Fruit fly (Drosophila melanogaster) whole organism, embryonic: ENCODE results near the gene CG31675.
A peak's percentile ranks its signal among the peaks of the same experiment; 100 is the strongest.

Experiments used
- BtbVII ChIP-seq: fragments of 200-800 bp; sonication (Bioruptor generic); optimal IDR thresholded peaks from 3 replicates; lab custom pipeline; 2017; ENCODE audit warnings: missing biosample characterization, mild to moderate bottlenecking, missing genetic modification characterization
- Bteb2 ChIP-seq: fragments of 200-800 bp; sonication (Bioruptor generic); optimal IDR thresholded peaks from 2 replicates; lab custom pipeline; 2016; ENCODE audit warnings: missing biosample characterization, missing genetic modification characterization
- C15 ChIP-seq: fragments of 200-800 bp; sonication (Bioruptor generic); IDR thresholded peaks from 3 replicates; pipeline ENCODE4 v1.3.6; 2022; ENCODE audit warnings: missing biosample characterization, missing genetic modification characterization
- CG1024 ChIP-seq: fragments of 200-800 bp; sonication (Bioruptor generic); IDR thresholded peaks from 2 replicates; pipeline ENCODE4 v1.3.6; 2022; ENCODE audit warnings: missing biosample characterization, missing genetic modification characterization
- CG10543 ChIP-seq: fragments of 200-800 bp; sonication (Bioruptor generic); optimal IDR thresholded peaks from 3 replicates; lab custom pipeline; 2017; ENCODE audit warnings: missing biosample characterization, mild to moderate bottlenecking, missing genetic modification characterization, moderate library complexity
- CG11093 ChIP-seq: fragments of 200-800 bp; sonication (Bioruptor generic); IDR thresholded peaks from 3 replicates; pipeline ENCODE4 v1.3.6; 2022; ENCODE audit warnings: missing biosample characterization, missing genetic modification characterization
- CG12219 ChIP-seq: fragments of 200-800 bp; sonication (Bioruptor generic); optimal IDR thresholded peaks from 3 replicates; lab custom pipeline; 2018; ENCODE audit warnings: missing biosample characterization, mild to moderate bottlenecking, missing genetic modification characterization
- CG14050 ChIP-seq: fragments of 200-800 bp; sonication (Bioruptor generic); IDR thresholded peaks from 3 replicates; pipeline ENCODE4 v1.3.6; 2022; ENCODE audit warnings: missing biosample characterization, missing genetic modification characterization
- CG2712 ChIP-seq: fragments of 200-800 bp; optimal IDR thresholded peaks from 3 replicates; lab custom pipeline; 2019; ENCODE audit warnings: missing biosample characterization, mild to moderate bottlenecking, missing genetic modification characterization, moderate library complexity
- CG3281 ChIP-seq: fragments of 200-800 bp; sonication (Bioruptor generic); optimal IDR thresholded peaks from 3 replicates; lab custom pipeline; 2017; ENCODE audit warnings: missing biosample characterization, mild to moderate bottlenecking, missing genetic modification characterization
- CG34422 ChIP-seq: fragments of 200-800 bp; sonication (Bioruptor generic); IDR thresholded peaks from 3 replicates; pipeline ENCODE4 v1.3.6; 2022; ENCODE audit warnings: missing biosample characterization, missing genetic modification characterization
- CG3847 ChIP-seq: fragments of 200-800 bp; sonication (Bioruptor generic); IDR thresholded peaks from 2 replicates; pipeline ENCODE4 v1.3.6; 2022; ENCODE audit warnings: missing biosample characterization, missing genetic modification characterization
- CG42726 ChIP-seq: fragments of 200-800 bp; sonication (Bioruptor generic); IDR thresholded peaks from 2 replicates; pipeline ENCODE4 v1.3.6; 2022; ENCODE audit warnings: missing biosample characterization, missing genetic modification characterization; ENCODE audit not compliant: partially characterized antibody
- CG4424 ChIP-seq: fragments of 200-800 bp; sonication (Bioruptor generic); optimal IDR thresholded peaks from 3 replicates; lab custom pipeline; 2016; ENCODE audit warnings: missing biosample characterization, missing genetic modification characterization
- CG6272 ChIP-seq: fragments of 200-800 bp; sonication (Bioruptor generic); IDR thresholded peaks from 2 replicates; pipeline ENCODE4 v1.3.6; 2022; ENCODE audit warnings: missing biosample characterization, missing genetic modification characterization
- CG6654 ChIP-seq: fragments of 200-800 bp; sonication (Bioruptor generic); optimal IDR thresholded peaks from 2 replicates; lab custom pipeline; 2017; ENCODE audit warnings: missing biosample characterization, mild to moderate bottlenecking, missing genetic modification characterization
- CG6854 ChIP-seq: fragments of 200-800 bp; sonication (Bioruptor generic); optimal IDR thresholded peaks from 3 replicates; lab custom pipeline; 2017; ENCODE audit warnings: missing biosample characterization, mild to moderate bottlenecking, missing genetic modification characterization
- CG9797 ChIP-seq: fragments of 200-800 bp; sonication (Bioruptor generic); optimal IDR thresholded peaks from 3 replicates; lab custom pipeline; 2018; ENCODE audit warnings: missing biosample characterization, mild to moderate bottlenecking, missing genetic modification characterization
- Dbx ChIP-seq: fragments of 200-800 bp; sonication (Bioruptor generic); IDR thresholded peaks from 3 replicates; pipeline ENCODE4 v1.3.6; 2022; ENCODE audit warnings: missing biosample characterization, missing genetic modification characterization
- Dek ChIP-seq: fragments of 200-800 bp; sonication (Bioruptor generic); optimal IDR thresholded peaks from 3 replicates; lab custom pipeline; 2019; ENCODE audit warnings: missing biosample characterization, mild to moderate bottlenecking, missing genetic modification characterization, moderate library complexity
- Dip2 ChIP-seq: fragments of 200-800 bp; sonication (Bioruptor generic); IDR thresholded peaks from 2 replicates; pipeline ENCODE4 v1.3.6; 2022; ENCODE audit warnings: missing biosample characterization, missing genetic modification characterization
- Dref ChIP-seq: fragments of 200-800 bp; sonication (Bioruptor generic); IDR thresholded peaks from 2 replicates; pipeline ENCODE4 v1.3.6; 2022; ENCODE audit warnings: missing biosample characterization, missing genetic modification characterization
- Ets97D ChIP-seq: fragments of 200-800 bp; sonication (Bioruptor generic); optimal IDR thresholded peaks from 3 replicates; lab custom pipeline; 2016; ENCODE audit warnings: missing biosample characterization, missing genetic modification characterization
- H2.0 ChIP-seq: fragments of 200-800 bp; sonication (Bioruptor generic); IDR thresholded peaks from 2 replicates; pipeline ENCODE4 v1.3.6; 2022; ENCODE audit warnings: missing biosample characterization, missing genetic modification characterization
- Hand ChIP-seq: fragments of 200-800 bp; sonication (Bioruptor generic); optimal IDR thresholded peaks from 2 replicates; lab custom pipeline; 2017; ENCODE audit warnings: mild to moderate bottlenecking, missing biosample characterization, missing genetic modification reagents, missing genetic modification characterization
- Hmr ChIP-seq: fragments of 200-800 bp; sonication (Bioruptor generic); optimal IDR thresholded peaks from 3 replicates; lab custom pipeline; 2017; ENCODE audit warnings: mild to moderate bottlenecking, missing biosample characterization, missing genetic modification reagents, missing genetic modification characterization
- Kr ChIP-seq: fragments of 200-800 bp; sonication (Bioruptor generic); optimal IDR thresholded peaks from 2 replicates; lab custom pipeline; 2017; ENCODE audit warnings: missing biosample characterization, mild to moderate bottlenecking, missing genetic modification characterization
- MESR4 ChIP-seq: fragments of 200-800 bp; sonication (Bioruptor generic); optimal IDR thresholded peaks from 2 replicates; lab custom pipeline; 2018; ENCODE audit warnings: missing biosample characterization, mild to moderate bottlenecking, missing genetic modification characterization, moderate library complexity
- Nf-YB ChIP-seq: fragments of 200-800 bp; sonication (Bioruptor generic); optimal IDR thresholded peaks from 3 replicates; lab custom pipeline; 2019; ENCODE audit warnings: missing biosample characterization, mild to moderate bottlenecking, missing genetic modification characterization, moderate library complexity
- PHDP ChIP-seq: fragments of 200-800 bp; sonication (Bioruptor generic); optimal IDR thresholded peaks from 3 replicates; lab custom pipeline; 2018; ENCODE audit warnings: missing biosample characterization, mild to moderate bottlenecking, missing genetic modification characterization, moderate library complexity
- Poxn ChIP-seq: fragments of 200-800 bp; sonication (Bioruptor generic); IDR thresholded peaks from 2 replicates; pipeline ENCODE4 v1.3.6; 2022; ENCODE audit warnings: missing biosample characterization, missing genetic modification characterization
- Sox100B ChIP-seq: fragments of 200-800 bp; sonication (Bioruptor generic); optimal IDR thresholded peaks from 3 replicates; lab custom pipeline; 2018; ENCODE audit warnings: missing biosample characterization, mild to moderate bottlenecking, missing genetic modification characterization
- Xrp1 ChIP-seq: fragments of 200-800 bp; sonication (Bioruptor generic); IDR thresholded peaks from 2 replicates; pipeline ENCODE4 v1.3.6; 2022; ENCODE audit warnings: missing biosample characterization, missing genetic modification characterization
- chm ChIP-seq: fragments of 200-800 bp; sonication (Bioruptor generic); IDR thresholded peaks from 2 replicates; pipeline ENCODE4 v1.3.6; 2022; ENCODE audit warnings: missing biosample characterization, missing genetic modification characterization
- danr ChIP-seq: fragments of 200-800 bp; sonication (Bioruptor generic); IDR thresholded peaks from 2 replicates; pipeline ENCODE4 v1.3.6; 2022; ENCODE audit warnings: missing biosample characterization, missing genetic modification characterization
- emc ChIP-seq: fragments of 200-800 bp; sonication (Bioruptor generic); optimal IDR thresholded peaks from 2 replicates; lab custom pipeline; 2016; ENCODE audit warnings: missing biosample characterization, missing genetic modification characterization
- ewg ChIP-seq: fragments of 200-800 bp; sonication (Bioruptor generic); optimal IDR thresholded peaks from 3 replicates; lab custom pipeline; 2017; ENCODE audit warnings: mild to moderate bottlenecking, missing biosample characterization, missing genetic modification reagents, missing genetic modification characterization
- fd3F ChIP-seq: fragments of 200-800 bp; sonication (Bioruptor generic); optimal IDR thresholded peaks from 2 replicates; lab custom pipeline; 2018; ENCODE audit warnings: missing biosample characterization, mild to moderate bottlenecking, missing genetic modification characterization, moderate library complexity
- fd96Cb ChIP-seq: fragments of 200-800 bp; sonication (Bioruptor generic); optimal IDR thresholded peaks from 2 replicates; lab custom pipeline; 2018; ENCODE audit warnings: missing biosample characterization, mild to moderate bottlenecking, missing genetic modification characterization, moderate library complexity
- fru ChIP-seq: fragments of >200 bp; optimal IDR thresholded peaks from 2 replicates; lab custom pipeline; 2017
- gcm2 ChIP-seq: fragments of 200-800 bp; sonication (Bioruptor generic); optimal IDR thresholded peaks from 2 replicates; lab custom pipeline; 2016; ENCODE audit warnings: missing biosample characterization, missing genetic modification characterization
- lab ChIP-seq: fragments of 200-800 bp; sonication (Bioruptor generic); optimal IDR thresholded peaks from 3 replicates; lab custom pipeline; 2017; ENCODE audit warnings: missing biosample characterization, missing genetic modification characterization, mild to moderate bottlenecking, moderate library complexity, missing genetic modification reagents
- lmd ChIP-seq: fragments of 200-800 bp; sonication (Bioruptor generic); IDR thresholded peaks from 2 replicates; pipeline ENCODE4 v1.3.6; 2022; ENCODE audit warnings: missing biosample characterization, missing genetic modification characterization
- lola ChIP-seq, 3 experiments: fragments of >200 bp in 2 of 3; fragments of 200-800 bp in 1 of 3; sonication (Bioruptor generic) in 1 of 3; optimal IDR thresholded peaks; 2 replicates each; lab custom pipeline; 2017 to 2019; ENCODE audit warnings: missing biosample characterization in 3 of 3, missing genetic modification characterization in 3 of 3, mild to moderate bottlenecking in 1 of 3, moderate library complexity in 1 of 3
- oc ChIP-seq: fragments of 200-800 bp; sonication (Bioruptor generic); optimal IDR thresholded peaks from 2 replicates; lab custom pipeline; 2018; ENCODE audit warnings: missing biosample characterization, mild to moderate bottlenecking, missing genetic modification characterization, moderate library complexity
- org-1 ChIP-seq: fragments of 200-800 bp; sonication (Bioruptor generic); optimal IDR thresholded peaks from 2 replicates; lab custom pipeline; 2017; ENCODE audit warnings: missing biosample characterization, missing genetic modification characterization
- trem ChIP-seq: fragments of 200-800 bp; optimal IDR thresholded peaks from 3 replicates; lab custom pipeline; 2019; ENCODE audit warnings: missing biosample characterization, mild to moderate bottlenecking, missing genetic modification characterization, moderate library complexity
- vfl ChIP-seq: fragments of 200-800 bp; sonication (Bioruptor generic); optimal IDR thresholded peaks from 2 replicates; lab custom pipeline; 2016; ENCODE audit warnings: missing biosample characterization, missing genetic modification characterization
- vnd ChIP-seq: fragments of 200-800 bp; sonication (Bioruptor generic); IDR thresholded peaks from 3 replicates; pipeline ENCODE4 v1.3.6; 2022; ENCODE audit warnings: missing biosample characterization, missing genetic modification characterization; ENCODE audit not compliant: partially characterized antibody
- zfh2 ChIP-seq: fragments of 200-800 bp; sonication (Bioruptor generic); optimal IDR thresholded peaks from 2 replicates; lab custom pipeline; 2016; ENCODE audit warnings: missing biosample characterization, missing genetic modification characterization

Gene CG31675

dm6 chr2L:20889857-20890606 lies 22.5 kb downstream of the CG31675 start (continued):
- peak; percentile 38 for TF ChIP-seq org-1
- TF ChIP-seq Kr (GFP tag; lab: Kevin White, UChicago) = no peak
- TF ChIP-seq vnd (GFP tag; lab: Robert Waterston, UW) = no peak
- TF ChIP-seq Dref = no peak
- peak; percentile 58 for TF ChIP-seq Sox100B (GFP tag; lab: Kevin White, UChicago)
- TF ChIP-seq H2.0 (GFP tag; lab: Robert Waterston, UW) = no peak
- TF ChIP-seq CG42726 (GFP tag; lab: Robert Waterston, UW) = no peak
- peak; percentile 43; the same call in 1 of the 2 replicates for TF ChIP-seq Xrp1 (GFP tag; lab: Robert Waterston, UW)
- peak; percentile 37 for TF ChIP-seq CG4424 (GFP tag; lab: Kevin White, UChicago)
- no peak for TF ChIP-seq C15
- peak; percentile 19 for TF ChIP-seq CG2712
- no peak for TF ChIP-seq CG6272 (GFP tag; lab: Robert Waterston, UW)
- TF ChIP-seq Hand (GFP tag; lab: Kevin White, UChicago) = no peak
- TF ChIP-seq vfl (GFP tag; lab: Kevin White, UChicago) = no peak
- peak; percentile 73 for TF ChIP-seq oc (tag; lab: Kevin White, UChicago)
- 0 out of 3 replicates have a peak, but pooled peaks have one; percentile 10 for TF ChIP-seq CG34422 (GFP tag; lab: Robert Waterston, UW)
- TF ChIP-seq emc (GFP tag; lab: Kevin White, UChicago) = no peak
- no peak for TF ChIP-seq Bteb2 (GFP tag; lab: Kevin White, UChicago)
- peak; percentile 53 for TF ChIP-seq lab (GFP tag; lab: Kevin White, UChicago)
- no peak for TF ChIP-seq Poxn
- TF ChIP-seq CG3847 (GFP tag; lab: Robert Waterston, UW) = no peak
- peak; percentile 23 for TF ChIP-seq BtbVII (GFP tag; lab: Kevin White, UChicago)
- no peak for TF ChIP-seq CG6854 (GFP tag; lab: Kevin White, UChicago)
- TF ChIP-seq gcm2 (GFP tag; lab: Kevin White, UChicago) = no peak
- TF ChIP-seq Hmr (GFP tag; lab: Kevin White, UChicago) = peak; percentile 0
- TF ChIP-seq Dip2 = no peak
- TF ChIP-seq trem (tag; lab: Kevin White, UChicago) = no peak
- peak; percentile 6 for TF ChIP-seq ewg (GFP tag; lab: Kevin White, UChicago)
- no peak for TF ChIP-seq Dbx (GFP tag; lab: Robert Waterston, UW)
- peak; percentile 47 for TF ChIP-seq Nf-YB (GFP tag; lab: Kevin White, UChicago)
- no peak for TF ChIP-seq zfh2 (GFP tag; lab: Kevin White, UChicago)
- TF ChIP-seq fru = no peak
- TF ChIP-seq Ets97D (GFP tag; lab: Kevin White, UChicago) = no peak
- TF ChIP-seq fd3F (GFP tag; lab: Kevin White, UChicago) = no peak
- no peak for TF ChIP-seq CG6654 (GFP tag; lab: Kevin White, UChicago)
- peak; percentile 51 for TF ChIP-seq fd96Cb (tag; lab: Kevin White, UChicago)
- peak; percentile 44 for TF ChIP-seq CG12219
- TF ChIP-seq CG14050 (GFP tag; lab: Robert Waterston, UW) = no peak
- TF ChIP-seq danr (GFP tag; lab: Robert Waterston, UW) = no peak
- TF ChIP-seq lmd = peak; percentile 35
- TF ChIP-seq CG9797 (GFP tag; lab: Kevin White, UChicago) = no peak
- no peak for TF ChIP-seq MESR4 (GFP tag; lab: Kevin White, UChicago)
- no peak for TF ChIP-seq CG1024 (GFP tag; lab: Robert Waterston, UW)
- TF ChIP-seq CG10543 = no peak
- no peak for TF ChIP-seq CG11093 (GFP tag; lab: Robert Waterston, UW)
- TF ChIP-seq PHDP (tag; lab: Kevin White, UChicago) = peak; percentile 25
- TF ChIP-seq Dek = no peak
- TF ChIP-seq CG3281 = peak; percentile 14
- 0 out of 2 replicates have a peak, but pooled peaks have one; percentile 60 for TF ChIP-seq chm (GFP tag; lab: Robert Waterston, UW)
- TF ChIP-seq lola (GFP tag; optimal IDR thresholded peaks at IDR 0.05; lab: Kevin White, UChicago) = peak in 1 of 3 experiments; percentile 38
